Worm (Caenorhabditis elegans) whole organism, young adult: ENCODE data around the gene Y41E3.22.
"Not testable (repeated sequence)": the region's sequence is repeated elsewhere in the genome, so short reads cannot be mapped to it uniquely, and the experiment has no call there.

Experiments used
- B0019.2 ChIP-seq: fragments of 200-800 bp; sonication (Bioruptor generic); conservative IDR thresholded peaks from 2 replicates; pipeline ENCODE4 v1.3.6; 2022; ENCODE audit warnings: missing genetic modification reagents, missing genetic modification characterization, missing compliant biosample characterization
- B0261.1 ChIP-seq: sonication (generic microtip); optimal IDR thresholded peaks from 2 replicates; lab custom pipeline; 2016; ENCODE audit warnings: mild to moderate bottlenecking, missing genetic modification characterization, moderate library complexity, missing compliant biosample characterization
- B0336.3 ChIP-seq: fragments of 200-800 bp; sonication (Bioruptor generic); IDR thresholded peaks from 2 replicates; pipeline ENCODE4 v1.3.6; 2022; ENCODE audit warnings: missing genetic modification characterization, missing compliant biosample characterization
- C17E4.6 ChIP-seq: fragments of 200-800 bp; sonication (Bioruptor generic); IDR thresholded peaks from 2 replicates; pipeline ENCODE4 v1.3.6; 2022; ENCODE audit warnings: missing genetic modification reagents, missing genetic modification characterization, missing compliant biosample characterization
- F10E7.11 ChIP-seq: sonication (generic microtip); optimal IDR thresholded peaks from 2 replicates; lab custom pipeline; 2017; ENCODE audit warnings: mild to moderate bottlenecking, missing genetic modification characterization, moderate library complexity, missing compliant biosample characterization
- F37B4.10 ChIP-seq: fragments of 200-800 bp; sonication (Bioruptor generic); IDR thresholded peaks from 2 replicates; pipeline ENCODE4 v1.3.6; 2022; ENCODE audit warnings: missing genetic modification characterization, missing compliant biosample characterization
- F57C9.4 ChIP-seq: sonication (generic microtip); optimal IDR thresholded peaks from 2 replicates; lab custom pipeline; 2017; ENCODE audit warnings: mild to moderate bottlenecking, missing genetic modification characterization, missing compliant biosample characterization
- Y79H2A.3 ChIP-seq: fragments of 200-800 bp; sonication (Bioruptor generic); conservative IDR thresholded peaks from 2 replicates; pipeline ENCODE4 v1.3.6; 2022; ENCODE audit warnings: missing genetic modification reagents, missing genetic modification characterization, missing compliant biosample characterization
- attf-5 ChIP-seq: fragments of 200-800 bp; sonication (Bioruptor generic); optimal IDR thresholded peaks from 2 replicates; lab custom pipeline; 2018; ENCODE audit warnings: mild to moderate bottlenecking, missing genetic modification characterization, missing compliant biosample characterization
- attf-6 ChIP-seq: fragments of 200-800 bp; sonication (Bioruptor generic); IDR thresholded peaks from 2 replicates; pipeline ENCODE4 v1.3.6; 2022; ENCODE audit warnings: missing genetic modification reagents, missing genetic modification characterization, missing compliant biosample characterization
- ceh-91 ChIP-seq: fragments of 200-800 bp; sonication (Bioruptor generic); IDR thresholded peaks from 2 replicates; pipeline ENCODE4 v1.3.6; 2022; ENCODE audit warnings: missing genetic modification reagents, missing genetic modification characterization, missing compliant biosample characterization
- chd-7 ChIP-seq: sonication (generic microtip); optimal IDR thresholded peaks from 2 replicates; lab custom pipeline; 2016; ENCODE audit warnings: mild to moderate bottlenecking, missing genetic modification characterization, moderate library complexity, missing compliant biosample characterization
- egl-44 ChIP-seq: fragments of 200-800 bp; sonication (Bioruptor generic); IDR thresholded peaks from 2 replicates; pipeline ENCODE4 v1.3.6; 2022; ENCODE audit warnings: missing genetic modification reagents, missing genetic modification characterization, missing compliant biosample characterization
- fkh-3 ChIP-seq: sonication (generic microtip); optimal IDR thresholded peaks from 2 replicates; lab custom pipeline; 2016; ENCODE audit warnings: mild to moderate bottlenecking, missing genetic modification characterization, missing compliant biosample characterization
- him-1 ChIP-seq: sonication (generic microtip); optimal IDR thresholded peaks from 2 replicates; lab custom pipeline; 2016; ENCODE audit warnings: missing genotype, missing genetic modification reagents, missing genetic modification characterization, missing compliant biosample characterization
- hlh-12 ChIP-seq: sonication (generic microtip); optimal IDR thresholded peaks from 2 replicates; lab custom pipeline; 2016; ENCODE audit warnings: missing genetic modification characterization, missing compliant biosample characterization
- hmg-1.2 ChIP-seq: fragments of 200-800 bp; sonication (Bioruptor generic); IDR thresholded peaks from 2 replicates; pipeline ENCODE4 v1.3.6; 2022; ENCODE audit warnings: missing genetic modification reagents, missing genetic modification characterization, missing compliant biosample characterization
- hmg-20 ChIP-seq: fragments of 200-800 bp; sonication (Bioruptor generic); IDR thresholded peaks from 2 replicates; pipeline ENCODE4 v1.3.6; 2022; ENCODE audit warnings: missing genetic modification reagents, missing genetic modification characterization, missing compliant biosample characterization
- hsf-1 ChIP-seq: fragments of 200-800 bp; sonication (Bioruptor generic); IDR thresholded peaks from 2 replicates; pipeline ENCODE4 v1.3.6; 2022; ENCODE audit warnings: missing genetic modification reagents, missing genetic modification characterization, missing compliant biosample characterization
- lsy-27 ChIP-seq: sonication (generic microtip); optimal IDR thresholded peaks from 2 replicates; lab custom pipeline; 2017; ENCODE audit warnings: missing genetic modification characterization, mild to moderate bottlenecking, missing compliant biosample characterization, antibody characterized with exemption, missing genotype, borderline replicate concordance; ENCODE audit not compliant: insufficient read depth
- mes-4 ChIP-seq: sonication (generic microtip); optimal IDR thresholded peaks from 2 replicates; lab custom pipeline; 2016; ENCODE audit warnings: missing genotype, missing genetic modification characterization, missing compliant biosample characterization
- rpc-1 ChIP-seq, 2 experiments: fragments of 150-350 bp in 1 of 2; sonication (generic microtip) in 1 of 2; optimal IDR thresholded peaks; 2 replicates each; lab custom pipeline; 2014 to 2018; ENCODE audit warnings: missing biosample characterization in 1 of 2, missing genetic modification characterization in 1 of 2, missing genetic modification reagents in 1 of 2, missing genotype in 1 of 2
- snpc-1.1 ChIP-seq: sonication (generic microtip); optimal IDR thresholded peaks from 2 replicates; lab custom pipeline; 2017; ENCODE audit warnings: missing genetic modification characterization, mild to moderate bottlenecking, missing compliant biosample characterization, antibody characterized with exemption, moderate library complexity, missing genotype, missing genetic modification reagents; ENCODE audit not compliant: insufficient read depth
- snpc-1.3 ChIP-seq: sonication (generic microtip); optimal IDR thresholded peaks from 2 replicates; lab custom pipeline; 2017; ENCODE audit warnings: missing genetic modification characterization, mild to moderate bottlenecking, missing compliant biosample characterization, antibody characterized with exemption, moderate library complexity, missing genotype, missing genetic modification reagents; ENCODE audit not compliant: insufficient read depth
- snpc-3.4 ChIP-seq: sonication (generic microtip); optimal IDR thresholded peaks from 2 replicates; lab custom pipeline; 2017; ENCODE audit warnings: missing genetic modification characterization, mild to moderate bottlenecking, missing compliant biosample characterization, antibody characterized with exemption, moderate library complexity, missing genotype, missing genetic modification reagents
- snpc-4 ChIP-seq, 5 experiments: fragments of 150-350 bp in 1 of 5; sonication (generic microtip) in 4 of 5; optimal IDR thresholded peaks; 2 replicates each; lab custom pipeline; 2014 to 2018; ENCODE audit warnings: missing genetic modification characterization in 5 of 5, missing biosample characterization in 3 of 5, antibody characterized with exemption in 2 of 5, mild to moderate bottlenecking in 2 of 5, missing compliant biosample characterization in 2 of 5, missing genotype in 2 of 5, moderate library complexity in 2 of 5, missing genetic modification reagents in 1 of 5
- tbp1 ChIP-seq: fragments of 200-800 bp; sonication (Bioruptor generic); optimal IDR thresholded peaks from 2 replicates; lab custom pipeline; 2018; ENCODE audit warnings: mild to moderate bottlenecking, missing genetic modification characterization, missing compliant biosample characterization
- tlf-1 ChIP-seq: fragments of 200-800 bp; sonication (Bioruptor generic); optimal IDR thresholded peaks from 2 replicates; lab custom pipeline; 2018; ENCODE audit warnings: mild to moderate bottlenecking, missing genetic modification characterization, missing compliant biosample characterization
- unc-62 ChIP-seq: fragments of 150-350 bp; optimal IDR thresholded peaks from 2 replicates; lab custom pipeline; 2014; ENCODE audit warnings: missing biosample characterization, missing genetic modification reagents, missing genetic modification characterization
- zfh-2 ChIP-seq: fragments of 200-800 bp; sonication (Bioruptor generic); conservative IDR thresholded peaks from 2 replicates; pipeline ENCODE4 v1.3.6; 2022; ENCODE audit warnings: missing genetic modification reagents, missing genetic modification characterization, missing compliant biosample characterization
- ztf-25 ChIP-seq: fragments of 200-800 bp; sonication (Bioruptor generic); IDR thresholded peaks from 2 replicates; pipeline ENCODE4 v1.3.6; 2022; ENCODE audit warnings: missing genetic modification reagents, missing genetic modification characterization, missing compliant biosample characterization
- ztf-3 ChIP-seq: fragments of 200-800 bp; sonication (Bioruptor generic); optimal IDR thresholded peaks from 2 replicates; lab custom pipeline; 2018; ENCODE audit warnings: mild to moderate bottlenecking, missing genetic modification characterization, missing compliant biosample characterization

Gene Y41E3.22

ce11 chrIV:14950468-14950867 lies at the start of gene Y41E3.22:
Y41E3.22 (plus strand) TSS chrIV:14950710.
- TF ChIP-seq snpc-1.1 (no peak), zfh-2 (no peak), him-1 (tag; lab: Kevin White, UChicago) (no peak), snpc-3.4 (tag; lab: Kevin White, UChicago) (no peak), B0336.3 (no peak), rpc-1 (optimal IDR thresholded peaks at IDR 0.05; lab: Kevin White, UChicago) (no peak), rpc-1 (tag; optimal IDR thresholded peaks at IDR 0.05; lab: Kevin White, UChicago) (no peak), fkh-3 (tag; lab: Kevin White, UChicago) (no peak), ceh-91 (GFP tag; lab: Robert Waterston, UW) (no peak), C17E4.6 (GFP tag; lab: Robert Waterston, UW) (no peak), hmg-20 (GFP tag; lab: Robert Waterston, UW) (no peak), chd-7 (tag; lab: Kevin White, UChicago) (no peak), snpc-4 (GFP tag; optimal IDR thresholded peaks at IDR 0.05; lab: Kevin White, UChicago) (no peak), snpc-4 (tag; optimal IDR thresholded peaks at IDR 0.05; lab: Kevin White, UChicago) (no peak), Y79H2A.3 (GFP tag; lab: Robert Waterston, UW) (no peak), F37B4.10 (GFP tag; lab: Robert Waterston, UW) (no peak), F57C9.4 (tag; lab: Kevin White, UChicago) (no peak), hsf-1 (no peak), F10E7.11 (tag; lab: Kevin White, UChicago) (no peak), egl-44 (no peak)

ce11 chrIV:14903188-14903587 lies 47.3 kb upstream of the Y41E3.22 start:
- no peak for TF ChIP-seq attf-5
- no peak for TF ChIP-seq unc-62 (GFP tag; lab: Kevin White, UChicago)
- TF ChIP-seq ztf-25 (GFP tag; lab: Robert Waterston, UW): no peak

ce11 chrIV:14909589-14909988 lies 40.9 kb upstream of the Y41E3.22 start, which contains the start of gene pnc-2:
pnc-2 (minus strand) TSS chrIV:14909689.
- TF ChIP-seq hmg-20 (GFP tag; lab: Robert Waterston, UW) (no peak), tlf-1 (GFP tag; lab: Kevin White, UChicago) (no peak), hlh-12 (tag; lab: Kevin White, UChicago) (no peak), mes-4 (tag; lab: Kevin White, UChicago) (no peak), ztf-3 (GFP tag; lab: Kevin White, UChicago) (no peak)

ce11 chrIV:14911134-14911760 lies 39.3 kb upstream of the Y41E3.22 start:
- TF ChIP-seq attf-6 (GFP tag; lab: Robert Waterston, UW) (peak; percentile 95), snpc-4 (tag; optimal IDR thresholded peaks at IDR 0.05; lab: Kevin White, UChicago) (peak in 2 of 4 experiments; percentile 9 to 84), rpc-1 (optimal IDR thresholded peaks at IDR 0.05; lab: Kevin White, UChicago) (peak; percentile 6), rpc-1 (tag; optimal IDR thresholded peaks at IDR 0.05; lab: Kevin White, UChicago) (peak; percentile 63), hmg-1.2 (GFP tag; lab: Robert Waterston, UW) (peak; percentile 66), tbp1 (GFP tag; lab: Kevin White, UChicago) (peak; percentile 64), B0261.1 (tag; lab: Kevin White, UChicago) (peak; percentile 38)
- TF ChIP-seq snpc-4 (GFP tag; optimal IDR thresholded peaks at IDR 0.05; lab: Kevin White, UChicago): not testable (repeated sequence)

ce11 chrIV:14919310-14919709 lies 31.2 kb upstream of the Y41E3.22 start, which contains the start of gene ccch-5:
ccch-5 (plus strand) TSS chrIV:14919610.
- no peak for TF ChIP-seq lsy-27 (tag; lab: Kevin White, UChicago)
- TF ChIP-seq snpc-1.3: no peak
- TF ChIP-seq B0019.2 (GFP tag; lab: Robert Waterston, UW): no peak
